Fruit fly (Drosophila melanogaster): ENCODE data around the gene CG3698.

DNA sequence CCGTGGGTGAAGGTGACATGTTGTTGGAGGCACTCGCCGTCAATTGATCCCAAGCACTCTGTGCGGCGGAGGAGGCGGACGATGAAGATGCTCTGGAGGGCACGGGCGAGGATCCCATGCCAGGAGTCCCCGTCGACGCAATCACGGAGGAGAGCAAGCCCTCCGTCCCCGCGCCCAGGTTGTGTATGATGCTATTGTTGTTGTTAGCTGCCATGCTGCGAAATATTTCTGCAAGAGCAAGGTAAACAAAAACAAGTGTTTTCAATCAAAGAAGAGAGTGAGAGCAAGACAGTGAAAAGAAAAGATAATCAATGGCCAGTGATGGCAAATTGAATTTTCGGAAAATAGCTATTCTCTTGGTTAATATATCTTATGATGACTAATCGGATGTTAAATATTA lies 13.8 kb downstream of the CG3698 start:
- TF ChIP-seq B-H2 (GFP tag; optimal IDR thresholded peaks at IDR 0.05) (no peak), Abd-B (GFP tag; optimal IDR thresholded peaks at IDR 0.05) (no peak), CG10654 (GFP tag; optimal IDR thresholded peaks at IDR 0.05) (no peak), luna (GFP tag; optimal IDR thresholded peaks at IDR 0.05) (no peak)

Data from whole organism, embryonic.